Worm (Caenorhabditis elegans): ENCODE results near the gene molo-1.

ce11 chrIII:5591668-5592149, 17.9 kb downstream of the molo-1 start, which contains the start of the genes ddx-15 and ucr-1:
- no peak for TF ChIP-seq unc-62 (GFP tag; optimal IDR thresholded peaks at IDR 0.05)
- no peak for TF ChIP-seq egl-44 (GFP tag; IDR thresholded peaks at IDR 0.05)
- no peak for TF ChIP-seq snpc-4 (GFP tag; optimal IDR thresholded peaks at IDR 0.05)
- TF ChIP-seq snpc-4 (tag; optimal IDR thresholded peaks at IDR 0.05): peak in 2 of 4 experiments; percentile 1 to 45
- peak; percentile 21 for TF ChIP-seq F49E8.2 (tag; optimal IDR thresholded peaks at IDR 0.05; ENCODE audit: insufficient read depth)

All from whole organism, young adult.